Fruit fly (Drosophila melanogaster) whole organism, embryonic: ENCODE data around the gene CG13928.
A peak's percentile ranks its signal among the peaks of the same experiment; 100 is the strongest.

Experiments
- Awh ChIP-seq: fragments of 200-800 bp; sonication (Bioruptor generic); IDR thresholded peaks from 2 replicates; pipeline ENCODE4, ENCODE4 v1.3.6; 2022; ENCODE audit warnings: missing biosample characterization, missing genetic modification characterization
- C15 ChIP-seq: fragments of 200-800 bp; sonication (Bioruptor generic); IDR thresholded peaks from 3 replicates; pipeline ENCODE4 v1.3.6; 2022; ENCODE audit warnings: missing biosample characterization, missing genetic modification characterization
- CG10979 ChIP-seq: fragments of 200-800 bp; sonication (Bioruptor generic); optimal IDR thresholded peaks from 2 replicates; lab custom pipeline; 2018; ENCODE audit warnings: missing biosample characterization, mild to moderate bottlenecking, missing genetic modification characterization, moderate library complexity
- CG12104 ChIP-seq: fragments of 200-800 bp; sonication (Bioruptor generic); optimal IDR thresholded peaks from 3 replicates; lab custom pipeline; 2016; ENCODE audit warnings: missing biosample characterization, missing genetic modification characterization
- CG1233 ChIP-seq: fragments of 200-800 bp; sonication (Bioruptor generic); optimal IDR thresholded peaks from 4 replicates; lab custom pipeline; 2018; ENCODE audit warnings: missing biosample characterization, mild to moderate bottlenecking, missing genetic modification characterization
- CG12659 ChIP-seq: fragments of 200-800 bp; sonication (Bioruptor generic); optimal IDR thresholded peaks from 3 replicates; lab custom pipeline; 2017; ENCODE audit warnings: mild to moderate bottlenecking, missing biosample characterization, missing genetic modification reagents, missing genetic modification characterization
- CG12942 ChIP-seq: fragments of 200-800 bp; sonication (Bioruptor generic); optimal IDR thresholded peaks from 3 replicates; lab custom pipeline; 2016; ENCODE audit warnings: missing biosample characterization, missing genetic modification characterization
- CG14860 ChIP-seq: fragments of 200-800 bp; sonication (Bioruptor generic); IDR thresholded peaks from 3 replicates; pipeline ENCODE4 v1.3.6; 2022; ENCODE audit warnings: missing biosample characterization, missing genetic modification characterization; ENCODE audit not compliant: partially characterized antibody
- CG15073 ChIP-seq: fragments of 200-800 bp; sonication (Bioruptor generic); optimal IDR thresholded peaks from 2 replicates; lab custom pipeline; 2016; ENCODE audit warnings: missing biosample characterization, missing genetic modification characterization
- CG15514 ChIP-seq: fragments of 200-800 bp; sonication (Bioruptor generic); optimal IDR thresholded peaks from 3 replicates; lab custom pipeline; 2017; ENCODE audit warnings: missing biosample characterization, missing genetic modification characterization, mild to moderate bottlenecking, moderate library complexity, missing genetic modification reagents
- CG17361 ChIP-seq: fragments of 200-800 bp; sonication (Bioruptor generic); IDR thresholded peaks from 3 replicates; pipeline ENCODE4 v1.3.6; 2022; ENCODE audit warnings: missing biosample characterization, missing genetic modification characterization
- CG1792 ChIP-seq: fragments of 200-800 bp; sonication (Bioruptor generic); optimal IDR thresholded peaks from 2 replicates; lab custom pipeline; 2016; ENCODE audit warnings: missing biosample characterization, missing genetic modification characterization
- CG2199 ChIP-seq: fragments of 200-800 bp; sonication (Bioruptor generic); IDR thresholded peaks from 3 replicates; pipeline ENCODE4 v1.3.6; 2022; ENCODE audit warnings: missing biosample characterization, missing genetic modification characterization
- CG2202 ChIP-seq: fragments of 200-800 bp; sonication (Bioruptor generic); optimal IDR thresholded peaks from 2 replicates; lab custom pipeline; 2018; ENCODE audit warnings: missing biosample characterization, mild to moderate bottlenecking, missing genetic modification characterization
- CG2712 ChIP-seq: fragments of 200-800 bp; optimal IDR thresholded peaks from 3 replicates; lab custom pipeline; 2019; ENCODE audit warnings: missing biosample characterization, mild to moderate bottlenecking, missing genetic modification characterization, moderate library complexity
- CG5245 ChIP-seq: fragments of 200-800 bp; sonication (Bioruptor generic); optimal IDR thresholded peaks from 3 replicates; lab custom pipeline; 2016; ENCODE audit warnings: missing biosample characterization, missing genetic modification characterization
- CG7745 ChIP-seq: fragments of 200-800 bp; sonication (Bioruptor generic); optimal IDR thresholded peaks from 2 replicates; lab custom pipeline; 2018; ENCODE audit warnings: missing biosample characterization, mild to moderate bottlenecking, missing genetic modification characterization, moderate library complexity
- CG8359 ChIP-seq: fragments of 200-800 bp; sonication (Bioruptor generic); optimal IDR thresholded peaks from 2 replicates; lab custom pipeline; 2017; ENCODE audit warnings: missing biosample characterization, mild to moderate bottlenecking, missing genetic modification characterization, borderline replicate concordance
- CG8944 ChIP-seq: fragments of 200-800 bp; sonication (Bioruptor generic); optimal IDR thresholded peaks from 3 replicates; lab custom pipeline; 2016; ENCODE audit warnings: missing biosample characterization, missing genetic modification characterization
- CG9727 ChIP-seq: fragments of 200-800 bp; sonication (Bioruptor generic); optimal IDR thresholded peaks from 3 replicates; lab custom pipeline; 2017; ENCODE audit warnings: missing biosample characterization, mild to moderate bottlenecking, missing genetic modification characterization
- CoRest ChIP-seq: fragments of 200-800 bp; sonication (Bioruptor generic); optimal IDR thresholded peaks from 3 replicates; lab custom pipeline; 2018; ENCODE audit warnings: missing biosample characterization, mild to moderate bottlenecking, missing genetic modification characterization, moderate library complexity
- Dll ChIP-seq: fragments of 200-800 bp; sonication (Bioruptor generic); IDR thresholded peaks from 4 replicates; pipeline ENCODE4 v1.3.6; 2022; ENCODE audit warnings: missing biosample characterization, missing genetic modification characterization; ENCODE audit not compliant: partially characterized antibody
- Dref ChIP-seq: fragments of 200-800 bp; sonication (Bioruptor generic); IDR thresholded peaks from 2 replicates; pipeline ENCODE4 v1.3.6; 2022; ENCODE audit warnings: missing biosample characterization, missing genetic modification characterization
- Elba2 ChIP-seq: fragments of 200-800 bp; sonication (Bioruptor generic); optimal IDR thresholded peaks from 3 replicates; lab custom pipeline; 2016; ENCODE audit warnings: missing biosample characterization, missing genetic modification characterization
- Jarid2 ChIP-seq: fragments of 200-800 bp; sonication (Bioruptor generic); optimal IDR thresholded peaks from 3 replicates; lab custom pipeline; 2017; ENCODE audit warnings: mild to moderate bottlenecking, missing biosample characterization, missing genetic modification reagents, missing genetic modification characterization
- Lhr ChIP-seq: fragments of 200-800 bp; sonication (Bioruptor generic); optimal IDR thresholded peaks from 3 replicates; lab custom pipeline; 2017; ENCODE audit warnings: mild to moderate bottlenecking, missing biosample characterization, missing genetic modification reagents, missing genetic modification characterization
- Lim3 ChIP-seq: fragments of 200-800 bp; sonication (Bioruptor generic); IDR thresholded peaks from 2 replicates; pipeline ENCODE4 v1.3.6; 2022; ENCODE audit warnings: missing biosample characterization, missing genetic modification characterization
- Max ChIP-seq: fragments of 200-800 bp; sonication (Bioruptor generic); optimal IDR thresholded peaks from 2 replicates; lab custom pipeline; 2016; ENCODE audit warnings: missing biosample characterization, mild to moderate bottlenecking, missing genetic modification characterization
- Meics ChIP-seq: fragments of 200-800 bp; sonication (Bioruptor generic); optimal IDR thresholded peaks from 2 replicates; lab custom pipeline; 2017; ENCODE audit warnings: missing biosample characterization, mild to moderate bottlenecking, missing genetic modification characterization
- PHDP ChIP-seq: fragments of 200-800 bp; sonication (Bioruptor generic); optimal IDR thresholded peaks from 3 replicates; lab custom pipeline; 2018; ENCODE audit warnings: missing biosample characterization, mild to moderate bottlenecking, missing genetic modification characterization, moderate library complexity
- Xbp1 ChIP-seq: fragments of 200-800 bp; sonication (Bioruptor generic); optimal IDR thresholded peaks from 3 replicates; lab custom pipeline; 2016; ENCODE audit warnings: missing biosample characterization, mild to moderate bottlenecking, missing genetic modification characterization
- abd-A ChIP-seq: fragments of 200-800 bp; sonication (Bioruptor generic); optimal IDR thresholded peaks from 3 replicates; lab custom pipeline; 2019; ENCODE audit warnings: missing biosample characterization, mild to moderate bottlenecking, missing genetic modification characterization, moderate library complexity
- chinmo ChIP-seq: fragments of 200-800 bp; sonication (Bioruptor generic); IDR thresholded peaks from 4 replicates; pipeline ENCODE4 v1.3.6; 2022; ENCODE audit warnings: missing biosample characterization, missing genetic modification characterization; ENCODE audit not compliant: partially characterized antibody
- crc ChIP-seq: fragments of 200-800 bp; sonication (Bioruptor generic); optimal IDR thresholded peaks from 2 replicates; lab custom pipeline; 2016; ENCODE audit warnings: missing biosample characterization, missing genetic modification characterization
- cwo ChIP-seq: fragments of 200-800 bp; sonication (Bioruptor generic); optimal IDR thresholded peaks from 3 replicates; lab custom pipeline; 2017; ENCODE audit warnings: missing biosample characterization, missing genetic modification characterization, mild to moderate bottlenecking, moderate library complexity, missing genetic modification reagents
- da ChIP-seq: fragments of 200-800 bp; sonication (Bioruptor generic); optimal IDR thresholded peaks from 2 replicates; lab custom pipeline; 2016; ENCODE audit warnings: missing biosample characterization, missing genetic modification characterization
- danr ChIP-seq: fragments of 200-800 bp; sonication (Bioruptor generic); IDR thresholded peaks from 2 replicates; pipeline ENCODE4 v1.3.6; 2022; ENCODE audit warnings: missing biosample characterization, missing genetic modification characterization
- emc ChIP-seq: fragments of 200-800 bp; sonication (Bioruptor generic); optimal IDR thresholded peaks from 2 replicates; lab custom pipeline; 2016; ENCODE audit warnings: missing biosample characterization, missing genetic modification characterization
- ems ChIP-seq: fragments of 200-800 bp; sonication (Bioruptor generic); optimal IDR thresholded peaks from 3 replicates; lab custom pipeline; 2016; ENCODE audit warnings: missing biosample characterization, missing genetic modification characterization
- fd102C ChIP-seq: fragments of 200-800 bp; sonication (Bioruptor generic); optimal IDR thresholded peaks from 2 replicates; lab custom pipeline; 2018; ENCODE audit warnings: missing biosample characterization, mild to moderate bottlenecking, missing genetic modification characterization, moderate library complexity
- fd96Cb ChIP-seq: fragments of 200-800 bp; sonication (Bioruptor generic); optimal IDR thresholded peaks from 2 replicates; lab custom pipeline; 2018; ENCODE audit warnings: missing biosample characterization, mild to moderate bottlenecking, missing genetic modification characterization, moderate library complexity
- knrl ChIP-seq: fragments of 200-800 bp; sonication (Bioruptor generic); IDR thresholded peaks from 3 replicates; pipeline ENCODE4 v1.3.6; 2022; ENCODE audit warnings: missing biosample characterization, missing genetic modification characterization; ENCODE audit not compliant: partially characterized antibody
- mirr ChIP-seq: fragments of 200-800 bp; sonication (Bioruptor generic); optimal IDR thresholded peaks from 3 replicates; lab custom pipeline; 2018; ENCODE audit warnings: missing biosample characterization, mild to moderate bottlenecking, missing genetic modification characterization
- otp ChIP-seq: fragments of 200-800 bp; sonication (Bioruptor generic); IDR thresholded peaks from 3 replicates; pipeline ENCODE4, ENCODE4 v1.3.6; 2022; ENCODE audit warnings: missing biosample characterization, missing genetic modification characterization
- pita ChIP-seq: fragments of 200-800 bp; sonication (Bioruptor generic); optimal IDR thresholded peaks from 2 replicates; lab custom pipeline; 2017; ENCODE audit warnings: missing biosample characterization, mild to moderate bottlenecking, missing genetic modification characterization
- prd ChIP-seq, 3 experiments: fragments of >200 bp in 2 of 3; fragments of 200-800 bp in 1 of 3; sonication (Bioruptor generic) in 1 of 3; optimal IDR thresholded peaks in 2 of 3; IDR thresholded peaks in 1 of 3; 2 replicates in 2 of 3; 3 replicates in 1 of 3; pipeline versions ENCODE4 v1.3.6 to Lab custom; 2017 to 2022; ENCODE audit warnings: missing biosample characterization in 1 of 3, missing genetic modification characterization in 1 of 3
- stc ChIP-seq: fragments of 200-800 bp; sonication (Bioruptor generic); IDR thresholded peaks from 2 replicates; pipeline ENCODE4 v1.3.6; 2022; ENCODE audit warnings: missing biosample characterization, missing genetic modification characterization
- z ChIP-seq: fragments of 200-800 bp; sonication (Bioruptor generic); IDR thresholded peaks from 3 replicates; pipeline ENCODE4 v1.3.6; 2022; ENCODE audit warnings: missing biosample characterization, missing genetic modification characterization

CG13928 gene

DNA sequence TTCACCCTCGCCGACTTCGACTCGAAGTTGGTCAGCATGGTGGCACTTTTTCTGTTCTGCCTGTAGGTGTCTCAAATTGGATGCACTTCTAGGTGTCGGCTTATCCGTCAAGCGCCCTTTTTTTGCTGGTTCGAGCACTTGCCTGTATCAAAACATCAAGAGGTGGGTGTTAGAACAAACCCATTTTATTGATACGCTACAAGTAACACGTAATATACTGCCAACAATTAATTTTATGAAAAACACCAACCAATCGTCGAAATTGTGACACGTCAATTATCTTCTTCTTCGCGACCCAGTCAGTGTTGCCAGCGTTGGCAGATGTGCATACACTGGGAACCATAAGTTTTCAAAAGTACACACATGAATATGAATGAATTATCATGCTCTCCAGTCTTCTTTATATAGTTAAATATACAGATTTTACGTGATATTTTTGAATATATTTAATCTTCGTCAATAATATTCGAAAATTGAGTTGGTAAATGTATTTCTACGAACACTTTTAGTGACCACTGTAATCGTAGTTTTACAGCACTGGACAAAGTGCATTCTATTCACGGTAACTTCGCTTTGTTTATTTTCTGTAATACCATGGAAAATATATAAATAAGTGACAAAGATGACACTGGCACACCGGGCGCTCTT lies 16.9 kb upstream of the CG13928 start, which contains the start of the genes alphaCOP and CG13919 (continued):
- TF ChIP-seq Lhr (GFP tag; lab: Kevin White, UChicago), result peak; percentile 88
- peak; percentile 97 for TF ChIP-seq PHDP (tag; lab: Kevin White, UChicago)
- TF ChIP-seq CG12942 (GFP tag; lab: Kevin White, UChicago), result peak; percentile 96
- no peak for TF ChIP-seq prd (optimal IDR thresholded peaks at IDR 0.05; lab: Kevin White, UChicago)
- peak; percentile 98 for TF ChIP-seq prd (GFP tag; IDR thresholded peaks at IDR 0.05; lab: Robert Waterston, UW)
- no peak for TF ChIP-seq abd-A
- peak; percentile 91 for TF ChIP-seq CG5245
- peak; percentile 99 for TF ChIP-seq Xbp1 (GFP tag; lab: Kevin White, UChicago)
- no peak for TF ChIP-seq pita (GFP tag; lab: Kevin White, UChicago)
- TF ChIP-seq Jarid2 (GFP tag; lab: Kevin White, UChicago), result peak; percentile 11
- TF ChIP-seq knrl, result peak; percentile 43; the same call in 1 of the 3 replicates
- peak; percentile 95 for TF ChIP-seq CG12104 (GFP tag; lab: Kevin White, UChicago)
- peak; percentile 65 for TF ChIP-seq emc
- peak; percentile 95 for TF ChIP-seq stc (GFP tag; lab: Robert Waterston, UW)
- TF ChIP-seq CG15073, result peak; percentile 78
- peak; percentile 88 for TF ChIP-seq cwo (GFP tag; lab: Kevin White, UChicago)
- peak; percentile 98 for TF ChIP-seq CoRest (tag; lab: Kevin White, UChicago)
- TF ChIP-seq CG17361, result peak; percentile 98
- TF ChIP-seq CG2712 (tag; lab: Kevin White, UChicago), result peak; percentile 99
- TF ChIP-seq otp, result peak; percentile 98
- TF ChIP-seq Dref (GFP tag; lab: Robert Waterston, UW), result peak; percentile 40; the same call in 1 of the 2 replicates
- peak; percentile 98 for TF ChIP-seq CG12659 (GFP tag; lab: Kevin White, UChicago)
- peak; percentile 69; the same call in 1 of the 3 replicates for TF ChIP-seq CG2199 (GFP tag; lab: Robert Waterston, UW)
- peak; percentile 85 for TF ChIP-seq crc
- TF ChIP-seq C15 (GFP tag; lab: Robert Waterston, UW), result peak; percentile 91
- TF ChIP-seq CG1792 (GFP tag; lab: Kevin White, UChicago), result peak; percentile 75
- TF ChIP-seq CG1233 (GFP tag; lab: Kevin White, UChicago), result peak; percentile 95
- TF ChIP-seq ems (GFP tag; lab: Kevin White, UChicago), result peak; percentile 96
- peak; percentile 90 for TF ChIP-seq CG15514 (GFP tag; lab: Kevin White, UChicago)
- peak; percentile 91 for TF ChIP-seq fd96Cb
- peak; percentile 92 for TF ChIP-seq Lim3 (GFP tag; lab: Robert Waterston, UW)
- no peak for TF ChIP-seq CG14860 (GFP tag; lab: Robert Waterston, UW)
- peak; percentile 98 for TF ChIP-seq Awh
- TF ChIP-seq da (GFP tag; lab: Kevin White, UChicago), result peak; percentile 72
- TF ChIP-seq CG8359 (GFP tag; lab: Kevin White, UChicago), result peak; percentile 79
- TF ChIP-seq z, result no peak
- peak; percentile 87 for TF ChIP-seq Elba2
- TF ChIP-seq chinmo (GFP tag; lab: Robert Waterston, UW), result no peak
- TF ChIP-seq CG10979 (tag; lab: Kevin White, UChicago), result peak; percentile 91
- peak; percentile 74 for TF ChIP-seq CG7745
- TF ChIP-seq Dll (GFP tag; lab: Robert Waterston, UW), result peak; percentile 44; the same call in 2 of the 4 replicates
- peak; percentile 98 for TF ChIP-seq CG9727
- peak; percentile 81 for TF ChIP-seq mirr (GFP tag; lab: Kevin White, UChicago)
- peak; percentile 94 for TF ChIP-seq Meics (GFP tag; lab: Kevin White, UChicago)
- TF ChIP-seq danr (GFP tag; lab: Robert Waterston, UW), result peak; percentile 65
- peak; percentile 93 for TF ChIP-seq Max (GFP tag; lab: Kevin White, UChicago)
- peak; percentile 95 for TF ChIP-seq CG2202 (tag; lab: Kevin White, UChicago)
- TF ChIP-seq CG8944 (GFP tag; lab: Kevin White, UChicago), result peak; percentile 85
- peak; percentile 80 for TF ChIP-seq fd102C (GFP tag; lab: Kevin White, UChicago)
